Worm (Caenorhabditis elegans) whole organism, L3 larva: ENCODE data around the gene mop-25.1.
A peak's percentile ranks its signal among the peaks of the same experiment; 100 is the strongest.

Source experiments
- R02D3.7 ChIP-seq: fragments of 150-350 bp; optimal IDR thresholded peaks from 2 replicates; lab custom pipeline; 2014; ENCODE audit warnings: missing biosample characterization, missing genetic modification characterization
- ZK546.5 ChIP-seq: sonication (generic microtip); optimal IDR thresholded peaks from 2 replicates; lab custom pipeline; 2017; ENCODE audit warnings: missing biosample characterization, missing genetic modification characterization
- aly-2 ChIP-seq: fragments of 150-350 bp; optimal IDR thresholded peaks from 2 replicates; lab custom pipeline; 2014; ENCODE audit warnings: missing biosample characterization, missing genetic modification characterization
- ceh-16 ChIP-seq: sonication (generic microtip); optimal IDR thresholded peaks from 2 replicates; lab custom pipeline; 2017; ENCODE audit warnings: missing biosample characterization, missing genetic modification characterization
- ceh-28 ChIP-seq: fragments of 150-350 bp; optimal IDR thresholded peaks from 2 replicates; lab custom pipeline; 2014; ENCODE audit warnings: missing biosample characterization, missing genetic modification reagents, missing genetic modification characterization
- ceh-82 ChIP-seq: fragments of 150-350 bp; optimal IDR thresholded peaks from 2 replicates; lab custom pipeline; 2014; ENCODE audit warnings: missing biosample characterization, missing genetic modification characterization
- ceh-9 ChIP-seq: sonication (generic microtip); optimal IDR thresholded peaks from 2 replicates; lab custom pipeline; 2018; ENCODE audit warnings: missing biosample characterization, missing genetic modification characterization
- daf-12 ChIP-seq: fragments of 150-350 bp; optimal IDR thresholded peaks from 2 replicates; lab custom pipeline; 2014; ENCODE audit warnings: missing biosample characterization, missing genetic modification reagents, missing genetic modification characterization
- egl-27 ChIP-seq: sonication (generic microtip); optimal IDR thresholded peaks from 4 replicates; lab custom pipeline; 2017; ENCODE audit warnings: missing biosample characterization, missing genetic modification reagents, missing genetic modification characterization
- egl-5 ChIP-seq: fragments of 150-350 bp; optimal IDR thresholded peaks from 2 replicates; lab custom pipeline; 2017; ENCODE audit warnings: missing biosample characterization, missing genetic modification reagents, missing genetic modification characterization, inconsistent platforms
- elt-2 ChIP-seq: sonication (generic microtip); optimal IDR thresholded peaks from 2 replicates; lab custom pipeline; 2016; ENCODE audit warnings: missing genetic modification reagents, mild to moderate bottlenecking, missing genetic modification characterization, missing compliant biosample characterization
- elt-3 ChIP-seq, 3 experiments: fragments of 150-350 bp in 1 of 3; sonication (generic microtip) in 2 of 3; optimal IDR thresholded peaks; 2 replicates in 2 of 3; 4 replicates in 1 of 3; lab custom pipeline; 2014 to 2017; ENCODE audit warnings: missing biosample characterization in 3 of 3, missing genetic modification characterization in 3 of 3
- eor-1 ChIP-seq, 2 experiments: fragments of 150-350 bp; optimal IDR thresholded peaks; 2 replicates each; lab custom pipeline; 2014 to 2018; ENCODE audit warnings: missing biosample characterization in 2 of 2, missing genetic modification characterization in 2 of 2
- fkh-2 ChIP-seq: fragments of 150-350 bp; optimal IDR thresholded peaks from 2 replicates; lab custom pipeline; 2014; ENCODE audit warnings: missing biosample characterization, missing genetic modification reagents, missing genetic modification characterization
- fos-1 ChIP-seq: fragments of 150-350 bp; optimal IDR thresholded peaks from 2 replicates; lab custom pipeline; 2014; ENCODE audit warnings: missing biosample characterization, missing genetic modification characterization
- hmg-11 ChIP-seq: sonication (generic microtip); optimal IDR thresholded peaks from 2 replicates; lab custom pipeline; 2016; ENCODE audit warnings: missing genetic modification characterization, missing compliant biosample characterization
- jun-1 ChIP-seq: fragments of 150-350 bp; optimal IDR thresholded peaks from 2 replicates; lab custom pipeline; 2014; ENCODE audit warnings: missing biosample characterization, missing genetic modification reagents, missing genetic modification characterization
- lin-15B ChIP-seq: fragments of 150-350 bp; optimal IDR thresholded peaks from 2 replicates; lab custom pipeline; 2014; ENCODE audit warnings: missing biosample characterization, missing genetic modification characterization
- lsy-12 ChIP-seq: sonication (generic microtip); optimal IDR thresholded peaks from 2 replicates; lab custom pipeline; 2016; ENCODE audit warnings: mild to moderate bottlenecking, missing genetic modification characterization, missing compliant biosample characterization
- mdl-1 ChIP-seq: fragments of 150-350 bp; optimal IDR thresholded peaks from 2 replicates; lab custom pipeline; 2014; ENCODE audit warnings: missing biosample characterization, missing genetic modification characterization
- nfya-1 ChIP-seq: sonication (generic microtip); optimal IDR thresholded peaks from 2 replicates; lab custom pipeline; 2017; ENCODE audit warnings: missing genetic modification characterization, mild to moderate bottlenecking, missing compliant biosample characterization, antibody characterized with exemption, moderate library complexity; ENCODE audit not compliant: insufficient read depth
- nhr-11 ChIP-seq: fragments of 150-350 bp; optimal IDR thresholded peaks from 2 replicates; lab custom pipeline; 2014; ENCODE audit warnings: missing biosample characterization, missing genetic modification characterization
- nhr-12 ChIP-seq: fragments of 150-350 bp; optimal IDR thresholded peaks from 2 replicates; lab custom pipeline; 2014; ENCODE audit warnings: missing biosample characterization, missing genetic modification characterization
- nhr-23 ChIP-seq: fragments of 150-350 bp; optimal IDR thresholded peaks from 2 replicates; lab custom pipeline; 2014; ENCODE audit warnings: missing biosample characterization, missing genetic modification reagents, missing genetic modification characterization
- nhr-237 ChIP-seq: fragments of 150-350 bp; optimal IDR thresholded peaks from 2 replicates; lab custom pipeline; 2014; ENCODE audit warnings: missing biosample characterization, missing genetic modification characterization
- nhr-25 ChIP-seq: sonication (generic microtip); optimal IDR thresholded peaks from 2 replicates; lab custom pipeline; 2017; ENCODE audit warnings: missing biosample characterization, missing genetic modification characterization
- nhr-28 ChIP-seq: fragments of 150-350 bp; optimal IDR thresholded peaks from 2 replicates; lab custom pipeline; 2014; ENCODE audit warnings: missing biosample characterization, missing genetic modification characterization
- nhr-43 ChIP-seq: sonication (generic microtip); optimal IDR thresholded peaks from 2 replicates; lab custom pipeline; 2016; ENCODE audit warnings: mild to moderate bottlenecking, missing genetic modification characterization, missing compliant biosample characterization; ENCODE audit not compliant: poor library complexity, severe bottlenecking
- nhr-67 ChIP-seq: fragments of 150-350 bp; optimal IDR thresholded peaks from 2 replicates; lab custom pipeline; 2014; ENCODE audit warnings: missing biosample characterization, missing genetic modification characterization
- nhr-76 ChIP-seq: fragments of 150-350 bp; sonication (generic microtip); optimal IDR thresholded peaks from 5 replicates; lab custom pipeline; 2014; ENCODE audit warnings: missing biosample characterization, missing genetic modification characterization
- pha-4 ChIP-seq: fragments of 150-350 bp; optimal IDR thresholded peaks from 2 replicates; lab custom pipeline; 2014; ENCODE audit warnings: missing biosample characterization, missing genetic modification reagents, missing genetic modification characterization
- pqm-1 ChIP-seq: fragments of 150-350 bp; optimal IDR thresholded peaks from 2 replicates; lab custom pipeline; 2017; ENCODE audit warnings: missing biosample characterization, missing genetic modification characterization, inconsistent platforms
- sea-2 ChIP-seq: fragments of 150-350 bp; sonication (generic microtip); optimal IDR thresholded peaks from 4 replicates; lab custom pipeline; 2014; ENCODE audit warnings: missing biosample characterization, missing genetic modification reagents, missing genetic modification characterization
- skn-1 ChIP-seq: fragments of 150-350 bp; optimal IDR thresholded peaks from 2 replicates; lab custom pipeline; 2014; ENCODE audit warnings: missing biosample characterization, missing genetic modification characterization
- snpc-4 ChIP-seq: fragments of 150-350 bp; optimal IDR thresholded peaks from 2 replicates; lab custom pipeline; 2014; ENCODE audit warnings: missing biosample characterization, missing genetic modification characterization
- tbx-2 ChIP-seq: sonication (generic microtip); optimal IDR thresholded peaks from 2 replicates; lab custom pipeline; 2016; ENCODE audit warnings: mild to moderate bottlenecking, missing genetic modification characterization, missing compliant biosample characterization
- unc-62 ChIP-seq: fragments of 150-350 bp; sonication (generic microtip); optimal IDR thresholded peaks from 4 replicates; lab custom pipeline; 2014; ENCODE audit warnings: missing biosample characterization, missing genetic modification reagents, missing genetic modification characterization
- zag-1 ChIP-seq: fragments of 150-350 bp; optimal IDR thresholded peaks from 2 replicates; lab custom pipeline; 2014; ENCODE audit warnings: missing biosample characterization, missing genetic modification characterization
- ztf-11 ChIP-seq: fragments of 150-350 bp; optimal IDR thresholded peaks from 2 replicates; lab custom pipeline; 2014; ENCODE audit warnings: missing biosample characterization, missing genetic modification characterization
- ztf-4 ChIP-seq: fragments of 150-350 bp; optimal IDR thresholded peaks from 2 replicates; lab custom pipeline; 2014; ENCODE audit warnings: missing biosample characterization, missing genetic modification characterization

Gene mop-25.1

DNA sequence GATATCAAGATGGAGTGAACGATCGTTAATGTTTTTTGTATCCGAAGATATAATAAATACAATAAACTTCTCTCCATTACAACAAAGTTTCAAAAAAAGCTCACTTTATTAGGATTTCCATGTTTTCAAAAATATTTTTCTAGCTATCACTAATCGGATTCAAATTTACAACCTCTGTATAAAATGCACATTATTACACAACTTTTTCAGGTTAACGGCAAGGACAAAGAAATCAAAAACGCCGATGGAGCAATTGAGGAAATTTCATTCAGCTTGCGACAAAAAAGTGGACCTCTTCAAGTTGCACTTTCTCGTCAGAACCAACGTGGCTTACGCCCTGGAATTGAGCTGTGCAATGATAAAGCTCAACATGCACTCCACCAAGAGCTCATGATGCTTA, 5.1 kb upstream of the mop-25.1 start:
- TF ChIP-seq nhr-237 (no peak), pqm-1 (tag; lab: Kevin White, UChicago) (no peak), mdl-1 (tag; lab: Kevin White, UChicago) (no peak), ztf-4 (tag; lab: Kevin White, UChicago) (no peak), ZK546.5 (no peak), ceh-28 (no peak), elt-3 (tag; optimal IDR thresholded peaks at IDR 0.05; lab: Kevin White, UChicago) (no peak), skn-1 (tag; lab: Kevin White, UChicago) (no peak), lsy-12 (tag; lab: Kevin White, UChicago) (no peak), nhr-76 (no peak), zag-1 (tag; lab: Kevin White, UChicago) (no peak), unc-62 (GFP tag; lab: Kevin White, UChicago) (no peak), nhr-23 (tag; lab: Kevin White, UChicago) (no peak), ceh-82 (tag; lab: Kevin White, UChicago) (no peak), eor-1 (tag; optimal IDR thresholded peaks at IDR 0.05; lab: Kevin White, UChicago) (no peak), nhr-11 (tag; lab: Kevin White, UChicago) (no peak), nhr-25 (no peak), pha-4 (tag; lab: Kevin White, UChicago) (no peak)

DNA sequence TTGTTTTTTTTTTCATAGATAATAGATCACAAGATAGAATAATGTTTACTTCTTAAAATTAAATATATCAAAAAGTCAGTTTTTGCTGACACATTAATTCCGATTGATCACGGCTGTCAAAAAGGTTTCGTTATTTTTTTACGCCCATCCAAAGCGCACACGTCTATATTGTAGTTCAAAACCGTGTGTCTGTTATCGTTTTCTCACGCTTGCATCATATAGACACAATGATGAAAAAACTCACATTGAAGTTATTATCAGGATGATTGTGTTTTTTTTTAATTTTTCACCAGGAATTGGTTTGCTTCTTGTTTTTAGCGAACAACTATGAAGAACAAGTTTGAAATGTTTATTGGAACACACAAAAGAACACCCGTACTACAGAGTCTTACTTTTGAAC, 4.3 kb upstream of the mop-25.1 start:
- TF ChIP-seq ceh-16: no peak
- TF ChIP-seq aly-2 (tag; lab: Kevin White, UChicago): no peak
- peak; percentile 21 for TF ChIP-seq nhr-43 (tag; lab: Kevin White, UChicago)
- no peak for TF ChIP-seq jun-1 (tag; lab: Kevin White, UChicago)
- peak; percentile 69 for TF ChIP-seq pqm-1 (tag; lab: Kevin White, UChicago)
- TF ChIP-seq snpc-4 (tag; lab: Kevin White, UChicago): peak; percentile 30
- TF ChIP-seq ceh-9 (tag; lab: Kevin White, UChicago): no peak
- TF ChIP-seq skn-1 (tag; lab: Kevin White, UChicago): peak; percentile 55
- TF ChIP-seq fos-1 (tag; lab: Kevin White, UChicago): peak; percentile 56
- TF ChIP-seq nhr-25: no peak
- no peak for TF ChIP-seq nhr-23 (tag; lab: Kevin White, UChicago)
- TF ChIP-seq elt-2 (tag; lab: Kevin White, UChicago): peak; percentile 97

DNA sequence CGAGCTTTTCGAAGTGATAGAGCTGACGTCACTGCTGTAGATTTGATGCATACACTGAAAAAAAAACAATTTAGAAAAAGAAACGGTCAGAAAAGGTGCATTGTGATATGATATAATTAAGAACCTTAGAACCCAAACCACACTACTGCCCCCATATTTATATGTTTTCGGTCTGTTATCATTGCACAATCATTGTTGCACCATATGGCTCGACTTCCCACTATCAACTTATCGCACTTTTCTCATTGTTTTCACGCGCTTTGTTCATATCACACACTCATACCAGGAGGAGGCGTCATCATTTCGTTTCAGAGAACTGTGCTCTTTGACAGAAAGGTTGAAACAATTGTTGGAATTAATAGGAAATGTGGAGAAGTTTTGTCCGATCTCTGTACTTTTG, 3.1 kb upstream of the mop-25.1 start:
- TF ChIP-seq pha-4 (tag; lab: Kevin White, UChicago) (peak; percentile 39), lsy-12 (tag; lab: Kevin White, UChicago) (no peak), hmg-11 (tag; lab: Kevin White, UChicago) (no peak), skn-1 (tag; lab: Kevin White, UChicago) (peak; percentile 38), sea-2 (GFP tag; lab: Kevin White, UChicago) (no peak), nhr-25 (no peak), elt-2 (tag; lab: Kevin White, UChicago) (peak; percentile 100), egl-5 (tag; lab: Kevin White, UChicago) (no peak), jun-1 (tag; lab: Kevin White, UChicago) (peak; percentile 60), ceh-28 (no peak), fos-1 (tag; lab: Kevin White, UChicago) (peak; percentile 14), daf-12 (tag; lab: Kevin White, UChicago) (no peak), ceh-82 (tag; lab: Kevin White, UChicago) (no peak), zag-1 (tag; lab: Kevin White, UChicago) (no peak), pqm-1 (tag; lab: Kevin White, UChicago) (peak; percentile 99)
- TF ChIP-seq, all 47 proteins: peak for 6

DNA sequence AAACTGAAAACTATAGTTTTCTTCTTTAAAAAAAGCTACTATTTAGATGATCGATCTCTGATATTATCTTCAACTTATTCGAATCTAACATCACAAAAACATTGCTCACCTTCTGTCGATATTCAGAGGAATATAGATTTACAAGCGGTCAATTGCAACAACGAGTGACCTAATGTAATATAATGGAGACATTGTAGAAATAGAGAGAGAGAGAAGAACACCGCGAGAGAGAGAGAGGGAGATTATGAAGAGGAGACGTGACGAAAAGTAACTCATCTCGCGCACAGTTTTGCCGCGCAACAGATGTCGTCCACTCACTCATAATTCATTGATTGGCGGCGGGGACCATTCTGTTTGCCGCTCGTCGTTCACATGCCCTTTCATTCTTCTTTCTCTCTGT, 1.6 kb upstream of the mop-25.1 start:
- TF ChIP-seq nhr-237 (no peak), nhr-23 (tag; lab: Kevin White, UChicago) (peak; percentile 17)

DNA sequence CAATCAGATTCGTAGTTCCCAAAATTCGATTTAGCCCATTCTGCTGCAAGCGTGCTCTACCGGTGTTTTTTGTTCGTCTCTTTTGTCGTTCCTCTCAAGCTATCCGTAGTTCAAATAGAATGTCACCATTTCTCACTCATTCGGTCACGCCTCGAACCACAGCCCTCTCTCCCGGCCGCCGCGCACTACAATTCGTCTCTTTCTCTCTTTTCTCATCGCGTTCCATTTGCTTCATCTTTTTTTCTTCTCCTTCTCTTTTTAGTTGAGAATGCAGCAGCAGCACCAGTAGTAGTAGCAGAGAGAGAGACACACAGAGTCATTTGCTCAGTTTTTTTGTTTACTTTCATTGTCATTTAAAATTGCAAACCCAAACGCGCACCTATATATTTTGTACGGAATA, 4.1 kb downstream of the mop-25.1 start, which contains the start of gene hrg-1:
hrg-1 (minus strand) TSS at position 109 of the 400 bp plus-strand sequence.
- TF ChIP-seq fkh-2 (tag; lab: Kevin White, UChicago) (no peak), unc-62 (GFP tag; lab: Kevin White, UChicago) (peak; percentile 21), ceh-28 (no peak), R02D3.7 (tag; lab: Kevin White, UChicago) (no peak), daf-12 (tag; lab: Kevin White, UChicago) (no peak), nhr-25 (peak; percentile 30), nhr-43 (tag; lab: Kevin White, UChicago) (peak; percentile 46), skn-1 (tag; lab: Kevin White, UChicago) (peak; percentile 71), lsy-12 (tag; lab: Kevin White, UChicago) (no peak), elt-2 (tag; lab: Kevin White, UChicago) (peak; percentile 45), tbx-2 (tag; lab: Kevin White, UChicago) (no peak), nfya-1 (peak; percentile 81), ZK546.5 (no peak), ztf-11 (tag; lab: Kevin White, UChicago) (no peak), fos-1 (tag; lab: Kevin White, UChicago) (no peak), eor-1 (tag; optimal IDR thresholded peaks at IDR 0.05; lab: Kevin White, UChicago) (no peak), mdl-1 (tag; lab: Kevin White, UChicago) (peak; percentile 65), nhr-12 (tag; lab: Kevin White, UChicago) (no peak), elt-3 (tag; optimal IDR thresholded peaks at IDR 0.05; lab: Kevin White, UChicago) (no peak), egl-5 (tag; lab: Kevin White, UChicago) (peak; percentile 90), pha-4 (tag; lab: Kevin White, UChicago) (peak; percentile 90), nhr-67 (no peak), zag-1 (tag; lab: Kevin White, UChicago) (no peak), egl-27 (tag; lab: Kevin White, UChicago) (peak; percentile 8), nhr-23 (tag; lab: Kevin White, UChicago) (peak; percentile 49), ztf-4 (tag; lab: Kevin White, UChicago) (no peak), lin-15B (peak; percentile 37), nhr-28 (tag; lab: Kevin White, UChicago) (no peak), nhr-76 (no peak)
